Worm (Caenorhabditis elegans): ENCODE results near the gene F57B9.1.

F57B9.1 gene

DNA sequence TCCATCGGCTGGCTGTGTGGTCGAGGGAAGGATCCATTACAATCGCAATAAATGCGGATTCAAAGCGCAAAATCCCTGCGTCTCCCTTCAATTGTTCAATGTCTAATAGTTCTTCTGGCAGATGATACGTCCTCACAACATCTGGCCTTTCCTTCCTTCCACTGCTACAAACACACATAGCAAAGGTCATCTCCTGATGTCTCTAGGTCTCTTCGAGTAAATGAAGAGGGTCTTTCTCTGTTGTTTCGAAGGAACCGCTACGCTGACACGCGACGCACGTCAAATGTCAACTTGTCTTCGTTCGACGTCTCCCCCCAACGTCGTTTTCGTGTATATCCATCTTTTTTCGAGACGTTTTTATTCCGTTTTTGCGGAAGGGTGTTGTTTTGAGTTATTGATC lies 17.0 kb downstream of the F57B9.1 start:
- TF ChIP-seq unc-86 (tag; optimal IDR thresholded peaks at IDR 0.05) (peak; percentile 24), ceh-88 (GFP tag; IDR thresholded peaks at IDR 0.05) (no peak), lin-14 (GFP tag; optimal IDR thresholded peaks at IDR 0.05) (peak; percentile 91), nhr-76 (tag; optimal IDR thresholded peaks at IDR 0.05) (no peak), ces-1 (GFP tag; optimal IDR thresholded peaks at IDR 0.05) (no peak), unc-130 (tag; optimal IDR thresholded peaks at IDR 0.05) (peak; percentile 75), mep-1 (tag; optimal IDR thresholded peaks at IDR 0.05) (peak; percentile 88), swsn-7 (tag; optimal IDR thresholded peaks at IDR 0.05) (peak; percentile 60), unc-98 (GFP tag; IDR thresholded peaks at IDR 0.05) (no peak), unc-30 (tag; optimal IDR thresholded peaks at IDR 0.05) (no peak), efl-1 (optimal IDR thresholded peaks at IDR 0.05) (peak; percentile 48 to 62), efl-1 (GFP tag; optimal IDR thresholded peaks at IDR 0.05 in 1 of 2) (peak; percentile 40 to 82), elt-2 (tag; optimal IDR thresholded peaks at IDR 0.05) (no peak), egl-27 (tag; optimal IDR thresholded peaks at IDR 0.05) (peak in 1 of 2 experiments; percentile 0), nhr-85 (tag) (peak; percentile 92), ztf-11 (tag; optimal IDR thresholded peaks at IDR 0.05) (peak in 1 of 2 experiments; percentile 58), snu-23 (GFP tag; optimal IDR thresholded peaks at IDR 0.05) (peak; percentile 87), nhr-47 (tag; optimal IDR thresholded peaks at IDR 0.05) (peak; percentile 49), ceh-90 (tag; optimal IDR thresholded peaks at IDR 0.05) (no peak), fkh-8 (tag; optimal IDR thresholded peaks at IDR 0.05) (no peak), aly-2 (tag; optimal IDR thresholded peaks at IDR 0.05) (peak; percentile 11), skn-1 (tag; optimal IDR thresholded peaks at IDR 0.05) (peak; percentile 3), dpl-1 (GFP tag; optimal IDR thresholded peaks at IDR 0.05) (peak; percentile 55 to 58 (median 55)), elt-3 (tag; optimal IDR thresholded peaks at IDR 0.05) (peak in 2 of 6 experiments; percentile 17 to 65), lsy-2 (tag; optimal IDR thresholded peaks at IDR 0.05) (peak; percentile 79 to 94), fos-1 (tag; optimal IDR thresholded peaks at IDR 0.05) (peak; percentile 34), snpc-4 (tag; optimal IDR thresholded peaks at IDR 0.05) (peak; percentile 31), tbx-2 (tag; optimal IDR thresholded peaks at IDR 0.05) (peak; percentile 79), rnt-1 (tag; optimal IDR thresholded peaks at IDR 0.05) (peak; percentile 68), nhr-71 (tag; optimal IDR thresholded peaks at IDR 0.05) (peak; percentile 80), lin-35 (GFP tag; optimal IDR thresholded peaks at IDR 0.05) (peak; percentile 43 to 72), nhr-90 (tag; optimal IDR thresholded peaks at IDR 0.05; ENCODE audit: poor library complexity) (peak; percentile 43), nhr-19 (GFP tag; conservative IDR thresholded peaks at IDR 0.05) (peak; percentile 62), C16A3.4 (tag; optimal IDR thresholded peaks at IDR 0.05) (peak; percentile 78), ceh-82 (tag; optimal IDR thresholded peaks at IDR 0.05) (peak in 1 of 3 experiments; percentile 32), nhr-20 (tag; optimal IDR thresholded peaks at IDR 0.05) (peak; percentile 71), mdl-1 (tag; optimal IDR thresholded peaks at IDR 0.05) (peak in 1 of 2 experiments; percentile 35), xbp-1 (tag; optimal IDR thresholded peaks at IDR 0.05) (peak; percentile 20), ztf-4 (tag; optimal IDR thresholded peaks at IDR 0.05) (peak; percentile 47), nhr-77 (tag; optimal IDR thresholded peaks at IDR 0.05) (peak; percentile 47), efl-3 (GFP tag; optimal IDR thresholded peaks at IDR 0.05) (no peak), unc-62 (GFP tag; optimal IDR thresholded peaks at IDR 0.05) (peak; percentile 80), C04F5.9 (tag; optimal IDR thresholded peaks at IDR 0.05) (peak; percentile 96), lin-13 (GFP tag; optimal IDR thresholded peaks at IDR 0.05) (peak; percentile 69), aha-1 (tag; optimal IDR thresholded peaks at IDR 0.05) (no peak), dsc-1 (tag; optimal IDR thresholded peaks at IDR 0.05) (peak; percentile 78), blmp-1 (tag; optimal IDR thresholded peaks at IDR 0.05) (peak; percentile 92)

All from whole organism, L1 larva.